ENCODE assay signal across 1 fruit fly cellular context in the genomic region with DNA sequence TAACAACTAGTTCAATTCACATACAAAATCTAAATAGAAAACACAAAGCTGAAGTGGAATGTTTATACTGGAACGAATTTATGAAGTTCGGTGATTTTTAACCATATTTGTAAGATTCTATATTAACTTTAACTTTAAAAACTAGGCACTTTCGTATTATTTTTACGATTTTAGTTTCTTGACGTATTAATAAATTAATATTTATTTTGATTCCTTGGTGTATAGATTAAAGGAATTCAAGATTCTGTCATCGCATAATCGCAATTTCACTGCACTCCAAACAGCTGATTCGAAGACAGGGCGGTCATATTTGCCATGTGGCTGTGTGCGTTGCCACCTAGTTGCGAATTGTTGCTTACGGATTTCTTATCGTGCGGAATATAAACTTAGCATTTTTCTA.
TF ChIP-seq lines count a peak whose summit lies in the region.

A gene (minus strand): TSS at position 279 of the 400 bp plus-strand sequence.
A gene (plus strand): TSS at position 336 of the 400 bp plus-strand sequence.

TF ChIP-seq in whole organism, embryonic, 481 proteins besides CTCF, POLR2A, EP300 and RAD21 (continued from another document and continues in another):
- peak; percentile 62 for TF ChIP-seq CG17912 (GFP tag; optimal IDR thresholded peaks at IDR 0.05; lab: Kevin White, UChicago)
- TF ChIP-seq CG18764 (GFP tag; optimal IDR thresholded peaks at IDR 0.05; lab: Kevin White, UChicago) = no peak
- peak; percentile 77 for TF ChIP-seq schlank (tag; optimal IDR thresholded peaks at IDR 0.05; lab: Kevin White, UChicago)
- no peak for TF ChIP-seq crol (GFP tag; IDR thresholded peaks at IDR 0.05; lab: Robert Waterston, UW)
- no peak for TF ChIP-seq eve (GFP tag; optimal IDR thresholded peaks at IDR 0.05; lab: Kevin White, UChicago)
- TF ChIP-seq ken (GFP tag; IDR thresholded peaks at IDR 0.05; lab: Robert Waterston, UW) = peak; percentile 78; the same call in 1 of the 3 replicates
- peak; percentile 90 for TF ChIP-seq CG2120 (GFP tag; optimal IDR thresholded peaks at IDR 0.05; lab: Kevin White, UChicago)
- peak; percentile 95 for TF ChIP-seq so (GFP tag; IDR thresholded peaks at IDR 0.05; lab: Robert Waterston, UW)
- TF ChIP-seq sima (GFP tag; optimal IDR thresholded peaks at IDR 0.05; lab: Kevin White, UChicago) = peak; percentile 49
- TF ChIP-seq ato (GFP tag; IDR thresholded peaks at IDR 0.05; lab: Robert Waterston, UW; ENCODE audit: partially characterized antibody) = no peak
- no peak for TF ChIP-seq CG17568 (GFP tag; optimal IDR thresholded peaks at IDR 0.05; lab: Kevin White, UChicago)
- peak; percentile 93 for TF ChIP-seq tgo (GFP tag; IDR thresholded peaks at IDR 0.05; lab: Robert Waterston, UW)
- no peak for TF ChIP-seq vnd (GFP tag; IDR thresholded peaks at IDR 0.05; lab: Robert Waterston, UW; ENCODE audit: partially characterized antibody)
- TF ChIP-seq maf-S (GFP tag; optimal IDR thresholded peaks at IDR 0.05; lab: Kevin White, UChicago) = peak; percentile 51
- no peak for TF ChIP-seq amos (GFP tag; IDR thresholded peaks at IDR 0.05; lab: Robert Waterston, UW; ENCODE audit: partially characterized antibody)
- TF ChIP-seq Rfx (GFP tag; IDR thresholded peaks at IDR 0.05; lab: Robert Waterston, UW) = peak; percentile 94
- TF ChIP-seq tup (GFP tag; optimal IDR thresholded peaks at IDR 0.05; lab: Kevin White, UChicago) = peak; percentile 7
- TF ChIP-seq HLH54F (GFP tag; optimal IDR thresholded peaks at IDR 0.05; lab: Kevin White, UChicago) = peak; percentile 50
- TF ChIP-seq CG3995 (GFP tag; optimal IDR thresholded peaks at IDR 0.05; lab: Kevin White, UChicago) = peak; percentile 57
- no peak for TF ChIP-seq cwo (GFP tag; optimal IDR thresholded peaks at IDR 0.05; lab: Kevin White, UChicago)
- TF ChIP-seq chm (GFP tag; IDR thresholded peaks at IDR 0.05; lab: Robert Waterston, UW) = no peak; the same call in none of the 2 replicates
- peak; percentile 74 for TF ChIP-seq toy (GFP tag; IDR thresholded peaks at IDR 0.05; lab: Robert Waterston, UW)
- TF ChIP-seq CG31441 (GFP tag; IDR thresholded peaks at IDR 0.05; lab: Robert Waterston, UW) = no peak; the same call in none of the 2 replicates
- TF ChIP-seq CG2129 (GFP tag; IDR thresholded peaks at IDR 0.05; lab: Robert Waterston, UW; ENCODE audit: partially characterized antibody) = no peak
- TF ChIP-seq H15 (GFP tag; IDR thresholded peaks at IDR 0.05; lab: Robert Waterston, UW) = peak; percentile 78; the same call in 2 of the 3 replicates
- TF ChIP-seq row (GFP tag; IDR thresholded peaks at IDR 0.05; lab: Robert Waterston, UW) = peak; percentile 96
- TF ChIP-seq knrl (GFP tag; IDR thresholded peaks at IDR 0.05; lab: Robert Waterston, UW; ENCODE audit: partially characterized antibody) = no peak
- TF ChIP-seq wdn (GFP tag; IDR thresholded peaks at IDR 0.05; lab: Robert Waterston, UW) = peak; percentile 83
- TF ChIP-seq ci (GFP tag; IDR thresholded peaks at IDR 0.05; lab: Robert Waterston, UW) = peak; percentile 96
- peak; percentile 87 for TF ChIP-seq CG10267 (tag; optimal IDR thresholded peaks at IDR 0.05; lab: Kevin White, UChicago)
- peak; percentile 72 for TF ChIP-seq ems (GFP tag; optimal IDR thresholded peaks at IDR 0.05; lab: Kevin White, UChicago)
- TF ChIP-seq CG17829 (tag; optimal IDR thresholded peaks at IDR 0.05; lab: Kevin White, UChicago) = peak; percentile 96
- peak; percentile 60 for TF ChIP-seq stwl (tag; optimal IDR thresholded peaks at IDR 0.05; lab: Kevin White, UChicago)
- TF ChIP-seq CG1792 (GFP tag; optimal IDR thresholded peaks at IDR 0.05; lab: Kevin White, UChicago) = peak; percentile 31
- TF ChIP-seq CG42726 (GFP tag; IDR thresholded peaks at IDR 0.05; lab: Robert Waterston, UW; ENCODE audit: partially characterized antibody) = no peak
- TF ChIP-seq CG15696 (tag; optimal IDR thresholded peaks at IDR 0.05; lab: Kevin White, UChicago) = peak; percentile 86
- no peak for TF ChIP-seq inv (GFP tag; IDR thresholded peaks at IDR 0.05; lab: Robert Waterston, UW; ENCODE audit: partially characterized antibody)
- peak; percentile 92 for TF ChIP-seq Dbx (GFP tag; IDR thresholded peaks at IDR 0.05; lab: Robert Waterston, UW)
- peak; percentile 86 for TF ChIP-seq CG9437 (GFP tag; optimal IDR thresholded peaks at IDR 0.05; lab: Kevin White, UChicago)
- peak; percentile 33 for TF ChIP-seq CG6654 (GFP tag; optimal IDR thresholded peaks at IDR 0.05; lab: Kevin White, UChicago)
- TF ChIP-seq CG12744 (GFP tag; optimal IDR thresholded peaks at IDR 0.05; lab: Kevin White, UChicago) = peak; percentile 57
- peak; percentile 72 for TF ChIP-seq CG31224 (GFP tag; IDR thresholded peaks at IDR 0.05; lab: Robert Waterston, UW)
- TF ChIP-seq CG7839 (tag; optimal IDR thresholded peaks at IDR 0.05; lab: Kevin White, UChicago) = peak; percentile 95
- peak; percentile 50 for TF ChIP-seq MESR4 (GFP tag; optimal IDR thresholded peaks at IDR 0.05; lab: Kevin White, UChicago)
- peak; percentile 69 for TF ChIP-seq CG2116 (GFP tag; optimal IDR thresholded peaks at IDR 0.05; lab: Kevin White, UChicago)
- TF ChIP-seq Hey (tag; optimal IDR thresholded peaks at IDR 0.05; lab: Kevin White, UChicago) = peak; percentile 56
- no peak for TF ChIP-seq mirr (GFP tag; optimal IDR thresholded peaks at IDR 0.05; lab: Kevin White, UChicago)
- TF ChIP-seq pita (GFP tag; optimal IDR thresholded peaks at IDR 0.05; lab: Kevin White, UChicago) = no peak
- TF ChIP-seq Sry-β (GFP tag; optimal IDR thresholded peaks at IDR 0.05; lab: Kevin White, UChicago) = no peak
- peak; percentile 89 for TF ChIP-seq CG9932 (GFP tag; IDR thresholded peaks at IDR 0.05; lab: Robert Waterston, UW)
- TF ChIP-seq unpg (GFP tag; optimal IDR thresholded peaks at IDR 0.05; lab: Kevin White, UChicago) = peak; percentile 98
- TF ChIP-seq cas (GFP tag; IDR thresholded peaks at IDR 0.05; lab: Robert Waterston, UW) = peak; percentile 83
- TF ChIP-seq CG12659 (GFP tag; optimal IDR thresholded peaks at IDR 0.05; lab: Kevin White, UChicago) = peak; percentile 94
- TF ChIP-seq tll (GFP tag; optimal IDR thresholded peaks at IDR 0.05; lab: Kevin White, UChicago) = peak in 1 of 2 experiments; percentile 16
- TF ChIP-seq CG16779 (GFP tag; IDR thresholded peaks at IDR 0.05; lab: Robert Waterston, UW) = peak; percentile 51; the same call in 1 of the 2 replicates
- peak; percentile 22 for TF ChIP-seq ERR (GFP tag; optimal IDR thresholded peaks at IDR 0.05; lab: Kevin White, UChicago)
- peak; percentile 13 for TF ChIP-seq Bdp1 (GFP tag; optimal IDR thresholded peaks at IDR 0.05; lab: Kevin White, UChicago)
- peak; percentile 86 for TF ChIP-seq YL-1 (GFP tag; optimal IDR thresholded peaks at IDR 0.05; lab: Kevin White, UChicago)
- peak; percentile 85 for TF ChIP-seq Nf-YA (GFP tag; IDR thresholded peaks at IDR 0.05; lab: Robert Waterston, UW)
- TF ChIP-seq onecut (GFP tag; IDR thresholded peaks at IDR 0.05; lab: Robert Waterston, UW) = peak; percentile 84; the same call in 1 of the 2 replicates
- peak; percentile 73 for TF ChIP-seq CG1602 (GFP tag; optimal IDR thresholded peaks at IDR 0.05; lab: Kevin White, UChicago)
- no peak for TF ChIP-seq CG6791 (GFP tag; IDR thresholded peaks at IDR 0.05; lab: Robert Waterston, UW; ENCODE audit: partially characterized antibody)
- peak; percentile 38 for TF ChIP-seq grn (GFP tag; optimal IDR thresholded peaks at IDR 0.05; lab: Kevin White, UChicago)
- peak; percentile 77 for TF ChIP-seq CG4707 (GFP tag; optimal IDR thresholded peaks at IDR 0.05; lab: Kevin White, UChicago)
- peak; percentile 60 for TF ChIP-seq CG10274 (GFP tag; optimal IDR thresholded peaks at IDR 0.05; lab: Kevin White, UChicago)
- peak; percentile 62 for TF ChIP-seq CG3838 (GFP tag; optimal IDR thresholded peaks at IDR 0.05; lab: Kevin White, UChicago)
- peak; percentile 92 for TF ChIP-seq CG17328 (GFP tag; IDR thresholded peaks at IDR 0.05; lab: Robert Waterston, UW)
- peak; percentile 92 for TF ChIP-seq CG6689 (GFP tag; IDR thresholded peaks at IDR 0.05; lab: Robert Waterston, UW)
- TF ChIP-seq Spps (tag; optimal IDR thresholded peaks at IDR 0.05; lab: Kevin White, UChicago) = peak; percentile 85
- no peak for TF ChIP-seq Fer1 (GFP tag; optimal IDR thresholded peaks at IDR 0.05; lab: Kevin White, UChicago)
- TF ChIP-seq CG12299 (tag; optimal IDR thresholded peaks at IDR 0.05; lab: Kevin White, UChicago) = peak; percentile 97
- peak; percentile 96 for TF ChIP-seq Fer3 (tag; optimal IDR thresholded peaks at IDR 0.05; lab: Kevin White, UChicago)
- TF ChIP-seq HHEX (GFP tag; optimal IDR thresholded peaks at IDR 0.05; lab: Kevin White, UChicago) = peak; percentile 79
- TF ChIP-seq gcm2 (GFP tag; optimal IDR thresholded peaks at IDR 0.05; lab: Kevin White, UChicago) = peak; percentile 43
- peak; percentile 95 for TF ChIP-seq CG4820 (GFP tag; optimal IDR thresholded peaks at IDR 0.05; lab: Kevin White, UChicago)
- peak; percentile 70 for TF ChIP-seq Adf1 (GFP tag; IDR thresholded peaks at IDR 0.05; lab: Robert Waterston, UW)
- peak; percentile 73 for TF ChIP-seq zfh2 (GFP tag; optimal IDR thresholded peaks at IDR 0.05; lab: Kevin White, UChicago)
- TF ChIP-seq NfI (GFP tag; optimal IDR thresholded peaks at IDR 0.05; lab: Kevin White, UChicago) = peak; percentile 92
- TF ChIP-seq CG30020 (tag; optimal IDR thresholded peaks at IDR 0.05; lab: Kevin White, UChicago) = peak; percentile 78
- TF ChIP-seq hth (optimal IDR thresholded peaks at IDR 0.05; lab: Kevin White, UChicago) = no peak
- peak; percentile 33 for TF ChIP-seq Mad (GFP tag; optimal IDR thresholded peaks at IDR 0.05; lab: Kevin White, UChicago)
- TF ChIP-seq CG14710 (tag; optimal IDR thresholded peaks at IDR 0.05; lab: Kevin White, UChicago) = peak; percentile 88
- TF ChIP-seq CG17612 (GFP tag; IDR thresholded peaks at IDR 0.05; lab: Robert Waterston, UW) = peak; percentile 63
- TF ChIP-seq Myb (GFP tag; optimal IDR thresholded peaks at IDR 0.05; lab: Kevin White, UChicago) = peak; percentile 8
- TF ChIP-seq CG7786 (GFP tag; optimal IDR thresholded peaks at IDR 0.05; lab: Kevin White, UChicago) = peak; percentile 28
- peak; percentile 92 for TF ChIP-seq CG34422 (GFP tag; IDR thresholded peaks at IDR 0.05; lab: Robert Waterston, UW)
- TF ChIP-seq yki (optimal IDR thresholded peaks at IDR 0.05; lab: Kevin White, UChicago) = no peak
- TF ChIP-seq Dref (GFP tag; IDR thresholded peaks at IDR 0.05; lab: Robert Waterston, UW) = no peak
- peak; percentile 91 for TF ChIP-seq ttk (GFP tag; IDR thresholded peaks at IDR 0.05; lab: Robert Waterston, UW)
- peak; percentile 87 for TF ChIP-seq CG1233 (GFP tag; optimal IDR thresholded peaks at IDR 0.05; lab: Kevin White, UChicago)
- no peak for TF ChIP-seq kni (GFP tag; optimal IDR thresholded peaks at IDR 0.05; lab: Kevin White, UChicago)
- TF ChIP-seq CG12236 (GFP tag; optimal IDR thresholded peaks at IDR 0.05; lab: Kevin White, UChicago) = peak; percentile 42
- TF ChIP-seq Gug (GFP tag; IDR thresholded peaks at IDR 0.05; lab: Robert Waterston, UW) = no peak
- TF ChIP-seq CG5180 (GFP tag; optimal IDR thresholded peaks at IDR 0.05; lab: Kevin White, UChicago) = peak; percentile 66
- TF ChIP-seq Dip2 (GFP tag; IDR thresholded peaks at IDR 0.05; lab: Robert Waterston, UW) = no peak
- peak; percentile 92 for TF ChIP-seq phol (tag; optimal IDR thresholded peaks at IDR 0.05; lab: Kevin White, UChicago)
- no peak for TF ChIP-seq lov (optimal IDR thresholded peaks at IDR 0.05; lab: Kevin White, UChicago)
- peak; percentile 84; the same call in 2 of the 3 replicates for TF ChIP-seq lov (GFP tag; IDR thresholded peaks at IDR 0.05; lab: Robert Waterston, UW)
- peak; percentile 52 for TF ChIP-seq Dip3 (GFP tag; optimal IDR thresholded peaks at IDR 0.05; lab: Kevin White, UChicago)
- TF ChIP-seq Ets97D (GFP tag; optimal IDR thresholded peaks at IDR 0.05; lab: Kevin White, UChicago) = peak; percentile 32
- peak; percentile 73; the same call in 1 of the 2 replicates for TF ChIP-seq CG8765 (GFP tag; IDR thresholded peaks at IDR 0.05; lab: Robert Waterston, UW)
- peak; percentile 84 for TF ChIP-seq fd96Cb (tag; optimal IDR thresholded peaks at IDR 0.05; lab: Kevin White, UChicago)
- TF ChIP-seq CG14014 (GFP tag; IDR thresholded peaks at IDR 0.05; lab: Robert Waterston, UW) = peak; percentile 94
- TF ChIP-seq H2.0 (GFP tag; IDR thresholded peaks at IDR 0.05; lab: Robert Waterston, UW) = peak; percentile 91
- peak; percentile 85 for TF ChIP-seq Asciz (GFP tag; optimal IDR thresholded peaks at IDR 0.05; lab: Kevin White, UChicago)
- no peak for TF ChIP-seq CG11723 (GFP tag; optimal IDR thresholded peaks at IDR 0.05; lab: Kevin White, UChicago)
- peak; percentile 88 for TF ChIP-seq al (GFP tag; IDR thresholded peaks at IDR 0.05; lab: Robert Waterston, UW)
- peak; percentile 86 for TF ChIP-seq lilli (GFP tag; optimal IDR thresholded peaks at IDR 0.05; lab: Kevin White, UChicago)
- TF ChIP-seq CG10654 (GFP tag; optimal IDR thresholded peaks at IDR 0.05; lab: Kevin White, UChicago) = peak; percentile 58
- TF ChIP-seq lab (GFP tag; optimal IDR thresholded peaks at IDR 0.05; lab: Kevin White, UChicago) = peak; percentile 94
- TF ChIP-seq hb (GFP tag; IDR thresholded peaks at IDR 0.05; lab: Robert Waterston, UW; ENCODE audit: partially characterized antibody) = no peak
- TF ChIP-seq NFAT (GFP tag; IDR thresholded peaks at IDR 0.05; lab: Robert Waterston, UW) = peak; percentile 83
- no peak for TF ChIP-seq prd (optimal IDR thresholded peaks at IDR 0.05; lab: Kevin White, UChicago)
- TF ChIP-seq prd (GFP tag; IDR thresholded peaks at IDR 0.05; lab: Robert Waterston, UW) = peak; percentile 81
- TF ChIP-seq Hr51 (GFP tag; optimal IDR thresholded peaks at IDR 0.05; lab: Kevin White, UChicago) = peak; percentile 45 to 97
- peak; percentile 94 for TF ChIP-seq CG15601 (tag; optimal IDR thresholded peaks at IDR 0.05; lab: Kevin White, UChicago)
- peak; percentile 78 for TF ChIP-seq CG3407 (GFP tag; optimal IDR thresholded peaks at IDR 0.05; lab: Kevin White, UChicago)
- TF ChIP-seq tio (GFP tag; optimal IDR thresholded peaks at IDR 0.05; lab: Kevin White, UChicago) = peak; percentile 73
- peak; percentile 41 for TF ChIP-seq fd64A (GFP tag; optimal IDR thresholded peaks at IDR 0.05; lab: Kevin White, UChicago)
- no peak for TF ChIP-seq abd-A (tag; optimal IDR thresholded peaks at IDR 0.05; lab: Kevin White, UChicago)
- peak; percentile 65 for TF ChIP-seq CG9215 (GFP tag; IDR thresholded peaks at IDR 0.05; lab: Robert Waterston, UW)
- TF ChIP-seq emc (GFP tag; optimal IDR thresholded peaks at IDR 0.05; lab: Kevin White, UChicago) = no peak
- TF ChIP-seq CG9727 (GFP tag; optimal IDR thresholded peaks at IDR 0.05; lab: Kevin White, UChicago) = peak; percentile 90
- TF ChIP-seq MTF-1 (GFP tag; optimal IDR thresholded peaks at IDR 0.05; lab: Kevin White, UChicago; ENCODE audit: borderline replicate concordance) = peak; percentile 76
- no peak for TF ChIP-seq CG1647 (GFP tag; optimal IDR thresholded peaks at IDR 0.05; lab: Kevin White, UChicago)
